Worm (Caenorhabditis elegans): ENCODE data around the gene mrps-10.

The mrps-10 gene

ce11 chrIII:12966895-12967294 is 40.5 kb downstream of the mrps-10 start, which contains the start of gene ttm-1:
ttm-1 (minus strand) TSS chrIII:12966995.
- TF ChIP-seq nhr-43 (tag; optimal IDR thresholded peaks at IDR 0.05; ENCODE audit: poor library complexity, severe bottlenecking) (no peak), fkh-2 (tag; optimal IDR thresholded peaks at IDR 0.05) (no peak), nhr-77 (tag; optimal IDR thresholded peaks at IDR 0.05) (no peak), elt-3 (tag; optimal IDR thresholded peaks at IDR 0.05) (no peak), mdl-1 (tag; optimal IDR thresholded peaks at IDR 0.05) (no peak), unc-62 (GFP tag; optimal IDR thresholded peaks at IDR 0.05) (no peak), nfya-1 (tag; optimal IDR thresholded peaks at IDR 0.05; ENCODE audit: insufficient read depth) (no peak)

ce11 chrIII:12967437-12968043 is 41.2 kb downstream of the mrps-10 start:
- TF ChIP-seq snpc-4 (tag; optimal IDR thresholded peaks at IDR 0.05), result no peak
- TF ChIP-seq nhr-76 (tag; optimal IDR thresholded peaks at IDR 0.05), result no peak
- no peak for TF ChIP-seq egl-5 (tag; optimal IDR thresholded peaks at IDR 0.05)
- no peak for TF ChIP-seq ama-1 (optimal IDR thresholded peaks at IDR 0.05)
- no peak for TF ChIP-seq nhr-28 (tag; optimal IDR thresholded peaks at IDR 0.05)
- TF ChIP-seq elt-2 (tag; optimal IDR thresholded peaks at IDR 0.05), result peak; percentile 82
- TF ChIP-seq ceh-16 (tag; optimal IDR thresholded peaks at IDR 0.05), result no peak
- no peak for TF ChIP-seq aly-2 (tag; optimal IDR thresholded peaks at IDR 0.05)
- TF ChIP-seq elt-1 (tag; optimal IDR thresholded peaks at IDR 0.05), result no peak
- peak; percentile 28 for TF ChIP-seq pha-4 (tag; optimal IDR thresholded peaks at IDR 0.05)
- no peak for TF ChIP-seq ceh-28 (tag; optimal IDR thresholded peaks at IDR 0.05)
- TF ChIP-seq sea-2 (GFP tag; optimal IDR thresholded peaks at IDR 0.05), result no peak
- TF ChIP-seq unc-39 (tag; optimal IDR thresholded peaks at IDR 0.05), result no peak
- no peak for TF ChIP-seq unc-62 (GFP tag; optimal IDR thresholded peaks at IDR 0.05)
- no peak for TF ChIP-seq ceh-9 (tag; optimal IDR thresholded peaks at IDR 0.05)
- peak; percentile 43 for TF ChIP-seq pqm-1 (tag; optimal IDR thresholded peaks at IDR 0.05)
- no peak for TF ChIP-seq lin-39 (tag; optimal IDR thresholded peaks at IDR 0.05)
- TF ChIP-seq nhr-67 (tag; optimal IDR thresholded peaks at IDR 0.05), result no peak
- TF ChIP-seq ceh-82 (tag; optimal IDR thresholded peaks at IDR 0.05), result no peak
- TF ChIP-seq daf-12 (tag; optimal IDR thresholded peaks at IDR 0.05), result no peak

ce11 chrIII:12968330-12968729 is 42.0 kb downstream of the mrps-10 start:
- no peak for TF ChIP-seq ama-1 (optimal IDR thresholded peaks at IDR 0.05)
- no peak for TF ChIP-seq sea-2 (GFP tag; optimal IDR thresholded peaks at IDR 0.05)
- no peak for TF ChIP-seq nhr-28 (tag; optimal IDR thresholded peaks at IDR 0.05)
- TF ChIP-seq nhr-25 (tag; optimal IDR thresholded peaks at IDR 0.05), result no peak
- no peak for TF ChIP-seq ZK546.5 (tag; optimal IDR thresholded peaks at IDR 0.05)
- TF ChIP-seq ceh-28 (tag; optimal IDR thresholded peaks at IDR 0.05), result no peak
- TF ChIP-seq nhr-67 (tag; optimal IDR thresholded peaks at IDR 0.05), result no peak

- TF ChIP-seq elt-2 (tag; optimal IDR thresholded peaks at IDR 0.05) (peak; percentile 39), lin-15B (tag; optimal IDR thresholded peaks at IDR 0.05) (peak; percentile 39), nfya-1 (tag; optimal IDR thresholded peaks at IDR 0.05; ENCODE audit: insufficient read depth) (peak; percentile 47), ceh-28 (tag; optimal IDR thresholded peaks at IDR 0.05) (peak; percentile 63), hmg-11 (tag; optimal IDR thresholded peaks at IDR 0.05) (peak; percentile 53), elt-1 (tag; optimal IDR thresholded peaks at IDR 0.05) (no peak), lin-39 (tag; optimal IDR thresholded peaks at IDR 0.05) (no peak), pqm-1 (tag; optimal IDR thresholded peaks at IDR 0.05) (peak; percentile 19), nhr-25 (tag; optimal IDR thresholded peaks at IDR 0.05) (no peak), pha-4 (tag; optimal IDR thresholded peaks at IDR 0.05) (peak; percentile 57)
Observed at ce11 chrIII:12971828-12972379, 45.5 kb downstream of the mrps-10 start.

ce11 chrIII:12972398-12972797 is 46.0 kb downstream of the mrps-10 start, which contains the start of gene bckd-1A:
bckd-1A (minus strand) TSS chrIII:12972498.
- TF ChIP-seq egl-5 (tag; optimal IDR thresholded peaks at IDR 0.05) (no peak), egl-27 (tag; optimal IDR thresholded peaks at IDR 0.05) (no peak), nhr-76 (tag; optimal IDR thresholded peaks at IDR 0.05) (no peak), fkh-2 (tag; optimal IDR thresholded peaks at IDR 0.05) (no peak), R02D3.7 (tag; optimal IDR thresholded peaks at IDR 0.05) (no peak), nhr-67 (tag; optimal IDR thresholded peaks at IDR 0.05) (no peak), zag-1 (tag; optimal IDR thresholded peaks at IDR 0.05) (no peak), daf-12 (tag; optimal IDR thresholded peaks at IDR 0.05) (no peak)

All from whole organism, L3 larva.